Worm (Caenorhabditis elegans): ENCODE data around the gene B0403.6.

The B0403.6 gene

ce11 chrX:7106103-7106502, 31.0 kb upstream of the B0403.6 start, which contains the start of gene C36B7.2:
TSS of gene C36B7.2 (plus strand) at chrX:7106403.
- TF ChIP-seq eor-1 (tag; optimal IDR thresholded peaks at IDR 0.05) (no peak), jun-1 (tag; optimal IDR thresholded peaks at IDR 0.05) (no peak), mdl-1 (tag; optimal IDR thresholded peaks at IDR 0.05) (no peak), lin-15B (tag; optimal IDR thresholded peaks at IDR 0.05) (no peak), nhr-67 (tag; optimal IDR thresholded peaks at IDR 0.05) (no peak), nhr-25 (tag; optimal IDR thresholded peaks at IDR 0.05) (no peak), nhr-12 (tag; optimal IDR thresholded peaks at IDR 0.05) (no peak), elt-2 (tag; optimal IDR thresholded peaks at IDR 0.05) (no peak), egl-27 (tag; optimal IDR thresholded peaks at IDR 0.05) (no peak), fos-1 (tag; optimal IDR thresholded peaks at IDR 0.05) (no peak), nhr-237 (tag; optimal IDR thresholded peaks at IDR 0.05) (no peak), snpc-4 (tag; optimal IDR thresholded peaks at IDR 0.05) (no peak), ztf-11 (tag; optimal IDR thresholded peaks at IDR 0.05) (no peak), nfya-1 (tag; optimal IDR thresholded peaks at IDR 0.05; ENCODE audit: insufficient read depth) (no peak), R02D3.7 (tag; optimal IDR thresholded peaks at IDR 0.05) (no peak), lsy-12 (tag; optimal IDR thresholded peaks at IDR 0.05) (no peak), sea-2 (GFP tag; optimal IDR thresholded peaks at IDR 0.05) (no peak), nhr-28 (tag; optimal IDR thresholded peaks at IDR 0.05) (no peak), nhr-77 (tag; optimal IDR thresholded peaks at IDR 0.05) (no peak), ama-1 (optimal IDR thresholded peaks at IDR 0.05) (no peak)

- TF ChIP-seq elt-2 (tag; optimal IDR thresholded peaks at IDR 0.05) (no peak), lin-39 (tag; optimal IDR thresholded peaks at IDR 0.05) (no peak), ceh-28 (tag; optimal IDR thresholded peaks at IDR 0.05) (no peak), zag-1 (tag; optimal IDR thresholded peaks at IDR 0.05) (no peak), ztf-4 (tag; optimal IDR thresholded peaks at IDR 0.05) (no peak), sea-2 (GFP tag; optimal IDR thresholded peaks at IDR 0.05) (no peak), nhr-237 (tag; optimal IDR thresholded peaks at IDR 0.05) (no peak), lsy-12 (tag; optimal IDR thresholded peaks at IDR 0.05) (no peak), elt-1 (tag; optimal IDR thresholded peaks at IDR 0.05) (no peak), ZK546.5 (tag; optimal IDR thresholded peaks at IDR 0.05) (no peak), nhr-25 (tag; optimal IDR thresholded peaks at IDR 0.05) (no peak), skn-1 (tag; optimal IDR thresholded peaks at IDR 0.05) (no peak), ceh-16 (tag; optimal IDR thresholded peaks at IDR 0.05) (no peak), elt-3 (tag; optimal IDR thresholded peaks at IDR 0.05) (no peak), fos-1 (tag; optimal IDR thresholded peaks at IDR 0.05) (no peak), aly-2 (tag; optimal IDR thresholded peaks at IDR 0.05) (no peak), fkh-10 (GFP tag; optimal IDR thresholded peaks at IDR 0.05) (no peak)
Observed at ce11 chrX:7101477-7101876, 26.3 kb upstream of the B0403.6 start, which contains the start of gene C36B7.3. TSS of gene C36B7.3 (plus strand) at chrX:7101777.

- TF ChIP-seq fkh-2 (tag; optimal IDR thresholded peaks at IDR 0.05) (no peak), elt-3 (tag; optimal IDR thresholded peaks at IDR 0.05) (no peak), ama-1 (optimal IDR thresholded peaks at IDR 0.05) (no peak), elt-1 (tag; optimal IDR thresholded peaks at IDR 0.05) (no peak), lsy-12 (tag; optimal IDR thresholded peaks at IDR 0.05) (no peak), nhr-11 (tag; optimal IDR thresholded peaks at IDR 0.05) (no peak), fos-1 (tag; optimal IDR thresholded peaks at IDR 0.05) (no peak), nhr-28 (tag; optimal IDR thresholded peaks at IDR 0.05) (no peak), lin-15B (tag; optimal IDR thresholded peaks at IDR 0.05) (peak; percentile 49), ceh-9 (tag; optimal IDR thresholded peaks at IDR 0.05) (no peak), nhr-67 (tag; optimal IDR thresholded peaks at IDR 0.05) (no peak), nhr-23 (tag; optimal IDR thresholded peaks at IDR 0.05) (peak; percentile 36), ceh-16 (tag; optimal IDR thresholded peaks at IDR 0.05) (no peak), unc-62 (GFP tag; optimal IDR thresholded peaks at IDR 0.05) (no peak), snpc-4 (tag; optimal IDR thresholded peaks at IDR 0.05) (peak; percentile 17), ceh-82 (tag; optimal IDR thresholded peaks at IDR 0.05) (no peak), unc-39 (tag; optimal IDR thresholded peaks at IDR 0.05) (no peak), pqm-1 (tag; optimal IDR thresholded peaks at IDR 0.05) (peak; percentile 30), ceh-28 (tag; optimal IDR thresholded peaks at IDR 0.05) (no peak), zag-1 (tag; optimal IDR thresholded peaks at IDR 0.05) (no peak), elt-2 (tag; optimal IDR thresholded peaks at IDR 0.05) (peak; percentile 36), nhr-25 (tag; optimal IDR thresholded peaks at IDR 0.05) (peak; percentile 52), daf-12 (tag; optimal IDR thresholded peaks at IDR 0.05) (no peak), fkh-10 (GFP tag; optimal IDR thresholded peaks at IDR 0.05) (no peak), nhr-77 (tag; optimal IDR thresholded peaks at IDR 0.05) (no peak), egl-5 (tag; optimal IDR thresholded peaks at IDR 0.05) (no peak), nfya-1 (tag; optimal IDR thresholded peaks at IDR 0.05; ENCODE audit: insufficient read depth) (no peak)
Observed at ce11 chrX:7100290-7100689, 25.1 kb upstream of the B0403.6 start, which contains the start of gene C36B7.6. TSS of gene C36B7.6 (minus strand) at chrX:7100338.
